Worm (Caenorhabditis elegans) whole organism, young adult: ENCODE data around the gene R10E4.7.

ENCODE experiments used
- B0035.1 ChIP-seq: sonication (generic microtip); optimal IDR thresholded peaks from 2 replicates; lab custom pipeline; 2016; ENCODE audit warnings: missing genetic modification characterization, mild to moderate bottlenecking, missing compliant biosample characterization, missing genotype, missing genetic modification reagents
- D2030.7 ChIP-seq: fragments of 200-800 bp; sonication (Bioruptor generic); IDR thresholded peaks from 2 replicates; pipeline ENCODE4 v1.3.6; 2022; ENCODE audit warnings: missing genetic modification reagents, missing genetic modification characterization, missing compliant biosample characterization
- F33H1.4 ChIP-seq: fragments of 200-800 bp; sonication (Bioruptor generic); IDR thresholded peaks from 2 replicates; pipeline ENCODE4 v1.3.6; 2022; ENCODE audit warnings: missing genetic modification reagents, missing genetic modification characterization, missing compliant biosample characterization
- K11D2.4 ChIP-seq: fragments of 200-800 bp; sonication (Bioruptor generic); IDR thresholded peaks from 2 replicates; pipeline ENCODE4 v1.3.6; 2022; ENCODE audit warnings: missing genetic modification reagents, missing genetic modification characterization, missing compliant biosample characterization
- K12H6.12 ChIP-seq: fragments of 200-800 bp; sonication (Bioruptor generic); optimal IDR thresholded peaks from 2 replicates; lab custom pipeline; 2018; ENCODE audit warnings: mild to moderate bottlenecking, missing genetic modification characterization, missing compliant biosample characterization
- ama-1 ChIP-seq, 3 experiments: fragments of 150-350 bp in 1 of 3; sonication (generic microtip) in 2 of 3; optimal IDR thresholded peaks; 2 replicates each; lab custom pipeline; 2014 to 2018; ENCODE audit warnings: missing biosample characterization in 2 of 3, missing genetic modification characterization in 2 of 3, missing genetic modification reagents in 2 of 3
- aptf-3 ChIP-seq: fragments of 200-800 bp; sonication (Bioruptor generic); IDR thresholded peaks from 2 replicates; pipeline ENCODE4 v1.3.6; 2022; ENCODE audit warnings: missing genetic modification characterization, missing compliant biosample characterization
- athp-1 ChIP-seq: sonication (generic microtip); optimal IDR thresholded peaks from 2 replicates; lab custom pipeline; 2017; ENCODE audit warnings: mild to moderate bottlenecking, missing genetic modification characterization, missing compliant biosample characterization
- attf-3 ChIP-seq: fragments of 200-800 bp; sonication (Bioruptor generic); conservative IDR thresholded peaks from 2 replicates; pipeline ENCODE4 v1.3.6; 2022; ENCODE audit warnings: missing genetic modification reagents, missing genetic modification characterization, missing compliant biosample characterization
- bed-2 ChIP-seq: fragments of 200-800 bp; sonication (Bioruptor generic); IDR thresholded peaks from 2 replicates; pipeline ENCODE4 v1.3.6; 2022; ENCODE audit warnings: missing genetic modification reagents, missing genetic modification characterization, missing compliant biosample characterization
- ccch-3 ChIP-seq: fragments of 200-800 bp; sonication (Bioruptor generic); optimal IDR thresholded peaks from 2 replicates; lab custom pipeline; 2018; ENCODE audit warnings: mild to moderate bottlenecking, missing genetic modification characterization, missing compliant biosample characterization
- cebp-1 ChIP-seq, 2 experiments: fragments of 200-800 bp in 1 of 2; sonication (Bioruptor generic) in 1 of 2; sonication (generic microtip) in 1 of 2; IDR thresholded peaks in 1 of 2; optimal IDR thresholded peaks in 1 of 2; 2 replicates each; pipeline versions ENCODE4 v1.3.6 to Lab custom; 2017 to 2022; ENCODE audit warnings: missing compliant biosample characterization in 2 of 2, missing genetic modification characterization in 2 of 2, mild to moderate bottlenecking in 1 of 2, missing genetic modification reagents in 1 of 2, moderate library complexity in 1 of 2
- cebp-2 ChIP-seq: fragments of 200-800 bp; sonication (Bioruptor generic); IDR thresholded peaks from 2 replicates; pipeline ENCODE4 v1.3.6; 2022; ENCODE audit warnings: missing genetic modification characterization, missing compliant biosample characterization
- dpl-1 ChIP-seq: fragments of 150-350 bp; optimal IDR thresholded peaks from 2 replicates; lab custom pipeline; 2014; ENCODE audit warnings: missing biosample characterization, missing genetic modification reagents, missing genetic modification characterization
- efl-1 ChIP-seq: fragments of 150-350 bp; optimal IDR thresholded peaks from 2 replicates; lab custom pipeline; 2014; ENCODE audit warnings: missing biosample characterization, missing genetic modification reagents, missing genetic modification characterization
- egrh-3 ChIP-seq: fragments of 200-800 bp; sonication (Bioruptor generic); IDR thresholded peaks from 2 replicates; pipeline ENCODE4 v1.3.6; 2022; ENCODE audit warnings: missing genetic modification reagents, missing genetic modification characterization, missing compliant biosample characterization
- ekl-4 ChIP-seq: fragments of 200-800 bp; sonication (Bioruptor generic); IDR thresholded peaks from 2 replicates; pipeline ENCODE4 v1.3.6; 2022; ENCODE audit warnings: missing genetic modification reagents, missing genetic modification characterization, missing compliant biosample characterization
- him-1 ChIP-seq: sonication (generic microtip); optimal IDR thresholded peaks from 2 replicates; lab custom pipeline; 2016; ENCODE audit warnings: missing genotype, missing genetic modification reagents, missing genetic modification characterization, missing compliant biosample characterization
- let-607 ChIP-seq, 2 experiments: fragments of 200-800 bp in 1 of 2; sonication (Bioruptor generic) in 1 of 2; sonication (generic microtip) in 1 of 2; optimal IDR thresholded peaks; 2 replicates each; lab custom pipeline; 2016 to 2018; ENCODE audit warnings: mild to moderate bottlenecking in 2 of 2, missing compliant biosample characterization in 2 of 2, missing genetic modification characterization in 2 of 2, moderate library complexity in 2 of 2, missing genotype in 1 of 2
- lin-35 ChIP-seq, 3 experiments: fragments of 150-350 bp in 2 of 3; sonication (generic microtip) in 1 of 3; optimal IDR thresholded peaks; 2 replicates each; lab custom pipeline; 2014 to 2018; ENCODE audit warnings: missing biosample characterization in 3 of 3, missing genetic modification characterization in 3 of 3, missing genetic modification reagents in 3 of 3
- lin-54 ChIP-seq: fragments of 200-800 bp; sonication (Bioruptor generic); optimal IDR thresholded peaks from 2 replicates; lab custom pipeline; 2018; ENCODE audit warnings: mild to moderate bottlenecking, missing genetic modification characterization, missing compliant biosample characterization
- lsy-27 ChIP-seq: sonication (generic microtip); optimal IDR thresholded peaks from 2 replicates; lab custom pipeline; 2017; ENCODE audit warnings: missing genetic modification characterization, mild to moderate bottlenecking, missing compliant biosample characterization, antibody characterized with exemption, missing genotype, borderline replicate concordance; ENCODE audit not compliant: insufficient read depth
- madf-6 ChIP-seq: fragments of 200-800 bp; sonication (Bioruptor generic); IDR thresholded peaks from 2 replicates; pipeline ENCODE4 v1.3.6; 2022; ENCODE audit warnings: missing genetic modification reagents, missing genetic modification characterization, missing compliant biosample characterization
- madf-8 ChIP-seq: fragments of 200-800 bp; sonication (Bioruptor generic); conservative IDR thresholded peaks from 2 replicates; pipeline ENCODE4 v1.3.6; 2022; ENCODE audit warnings: missing genetic modification reagents, missing genetic modification characterization, missing compliant biosample characterization
- mcd-1 ChIP-seq: fragments of 200-800 bp; sonication (Bioruptor generic); IDR thresholded peaks from 2 replicates; pipeline ENCODE4 v1.3.6; 2022; ENCODE audit warnings: missing genetic modification reagents, missing genetic modification characterization, missing compliant biosample characterization
- nhr-179 ChIP-seq: sonication (generic microtip); optimal IDR thresholded peaks from 2 replicates; lab custom pipeline; 2016; ENCODE audit warnings: mild to moderate bottlenecking, missing genetic modification characterization, missing compliant biosample characterization
- nhr-80 ChIP-seq: sonication (generic microtip); optimal IDR thresholded peaks from 2 replicates; lab custom pipeline; 2016; ENCODE audit warnings: missing genetic modification characterization, missing compliant biosample characterization
- pha-4 ChIP-seq: fragments of 150-350 bp; sonication (generic microtip); optimal IDR thresholded peaks from 2 replicates; lab custom pipeline; 2014; ENCODE audit warnings: missing biosample characterization, missing genetic modification reagents, missing genetic modification characterization
- rcor-1 ChIP-seq: fragments of 200-800 bp; sonication (Bioruptor generic); IDR thresholded peaks from 2 replicates; pipeline ENCODE4 v1.3.6; 2022; ENCODE audit warnings: missing genetic modification reagents, missing genetic modification characterization, missing compliant biosample characterization
- repo-1 ChIP-seq: sonication (generic microtip); optimal IDR thresholded peaks from 2 replicates; lab custom pipeline; 2017; ENCODE audit warnings: mild to moderate bottlenecking, missing genetic modification characterization, missing compliant biosample characterization
- rpc-1 ChIP-seq, 2 experiments: fragments of 150-350 bp in 1 of 2; sonication (generic microtip) in 1 of 2; optimal IDR thresholded peaks; 2 replicates each; lab custom pipeline; 2014 to 2018; ENCODE audit warnings: missing biosample characterization in 1 of 2, missing genetic modification characterization in 1 of 2, missing genetic modification reagents in 1 of 2, missing genotype in 1 of 2
- snpc-1.1 ChIP-seq: sonication (generic microtip); optimal IDR thresholded peaks from 2 replicates; lab custom pipeline; 2017; ENCODE audit warnings: missing genetic modification characterization, mild to moderate bottlenecking, missing compliant biosample characterization, antibody characterized with exemption, moderate library complexity, missing genotype, missing genetic modification reagents; ENCODE audit not compliant: insufficient read depth
- snpc-1.3 ChIP-seq: sonication (generic microtip); optimal IDR thresholded peaks from 2 replicates; lab custom pipeline; 2017; ENCODE audit warnings: missing genetic modification characterization, mild to moderate bottlenecking, missing compliant biosample characterization, antibody characterized with exemption, moderate library complexity, missing genotype, missing genetic modification reagents; ENCODE audit not compliant: insufficient read depth
- snpc-4 ChIP-seq, 5 experiments: fragments of 150-350 bp in 1 of 5; sonication (generic microtip) in 4 of 5; optimal IDR thresholded peaks; 2 replicates each; lab custom pipeline; 2014 to 2018; ENCODE audit warnings: missing genetic modification characterization in 5 of 5, missing biosample characterization in 3 of 5, antibody characterized with exemption in 2 of 5, mild to moderate bottlenecking in 2 of 5, missing compliant biosample characterization in 2 of 5, missing genotype in 2 of 5, moderate library complexity in 2 of 5, missing genetic modification reagents in 1 of 5
- somi-1 ChIP-seq: fragments of 200-800 bp; sonication (Bioruptor generic); optimal IDR thresholded peaks from 2 replicates; lab custom pipeline; 2018; ENCODE audit warnings: mild to moderate bottlenecking, missing genetic modification characterization, missing compliant biosample characterization
- sptf-2 ChIP-seq: fragments of 200-800 bp; sonication (Bioruptor generic); optimal IDR thresholded peaks from 2 replicates; lab custom pipeline; 2018; ENCODE audit warnings: mild to moderate bottlenecking, missing genetic modification characterization, missing compliant biosample characterization
- tbx-9 ChIP-seq: sonication (generic microtip); optimal IDR thresholded peaks from 2 replicates; lab custom pipeline; 2016; ENCODE audit warnings: borderline replicate concordance, missing genetic modification characterization, inconsistent platforms, missing compliant biosample characterization
- unc-62 ChIP-seq: fragments of 150-350 bp; optimal IDR thresholded peaks from 2 replicates; lab custom pipeline; 2014; ENCODE audit warnings: missing biosample characterization, missing genetic modification reagents, missing genetic modification characterization
- zfh-2 ChIP-seq: fragments of 200-800 bp; sonication (Bioruptor generic); conservative IDR thresholded peaks from 2 replicates; pipeline ENCODE4 v1.3.6; 2022; ENCODE audit warnings: missing genetic modification reagents, missing genetic modification characterization, missing compliant biosample characterization
- ztf-25 ChIP-seq: fragments of 200-800 bp; sonication (Bioruptor generic); IDR thresholded peaks from 2 replicates; pipeline ENCODE4 v1.3.6; 2022; ENCODE audit warnings: missing genetic modification reagents, missing genetic modification characterization, missing compliant biosample characterization
- ztf-28 ChIP-seq: fragments of 200-800 bp; sonication (Bioruptor generic); IDR thresholded peaks from 2 replicates; pipeline ENCODE4 v1.3.6; 2022; ENCODE audit warnings: missing genetic modification reagents, missing genetic modification characterization, missing compliant biosample characterization

Gene R10E4.7

DNA sequence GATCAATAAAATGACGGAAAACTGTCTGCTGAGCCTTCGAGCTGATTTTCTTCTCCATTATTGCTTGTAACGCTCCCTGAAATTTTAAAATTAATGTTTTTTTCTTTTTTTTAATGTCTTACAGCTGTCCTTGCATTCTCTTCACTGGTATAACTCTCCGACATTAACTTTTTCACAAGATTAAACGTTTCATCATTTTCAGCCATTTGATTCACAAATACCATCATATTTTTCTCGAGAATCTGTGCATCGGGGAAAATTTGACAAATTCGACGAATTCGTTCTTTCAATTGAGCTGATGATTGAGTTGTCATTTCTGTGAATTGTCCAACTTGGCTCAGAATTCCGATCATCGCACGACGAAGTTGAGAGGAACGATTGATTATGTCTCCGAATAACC lies 14.7 kb downstream of the R10E4.7 start:
- no peak for TF ChIP-seq athp-1 (tag; lab: Kevin White, UChicago)
- no peak for TF ChIP-seq rpc-1 (optimal IDR thresholded peaks at IDR 0.05; lab: Kevin White, UChicago)
- TF ChIP-seq rpc-1 (tag; optimal IDR thresholded peaks at IDR 0.05; lab: Kevin White, UChicago) = no peak
- TF ChIP-seq, all 124 proteins: peak for 0

- TF ChIP-seq mcd-1 (GFP tag; lab: Robert Waterston, UW) (no peak), snpc-4 (GFP tag; optimal IDR thresholded peaks at IDR 0.05; lab: Kevin White, UChicago) (no peak), snpc-4 (tag; optimal IDR thresholded peaks at IDR 0.05; lab: Kevin White, UChicago) (peak in 1 of 4 experiments; percentile 11), efl-1 (GFP tag; lab: Kevin White, UChicago) (peak; percentile 96), him-1 (tag; lab: Kevin White, UChicago) (peak; percentile 2), zfh-2 (no peak), cebp-1 (GFP tag; IDR thresholded peaks at IDR 0.05; lab: Robert Waterston, UW) (no peak), cebp-1 (tag; optimal IDR thresholded peaks at IDR 0.05; lab: Kevin White, UChicago) (no peak), dpl-1 (GFP tag; lab: Kevin White, UChicago) (peak; percentile 82), B0035.1 (tag; lab: Kevin White, UChicago) (no peak), nhr-179 (tag; lab: Kevin White, UChicago) (no peak), madf-8 (GFP tag; lab: Robert Waterston, UW) (peak; percentile 87), ztf-28 (no peak), lin-35 (GFP tag; optimal IDR thresholded peaks at IDR 0.05; lab: Kevin White, UChicago) (no peak), attf-3 (peak; percentile 96), lsy-27 (tag; lab: Kevin White, UChicago) (no peak), unc-62 (no peak), ekl-4 (GFP tag; lab: Robert Waterston, UW) (no peak), egrh-3 (GFP tag; lab: Robert Waterston, UW) (no peak), lin-54 (GFP tag; lab: Kevin White, UChicago) (peak; percentile 68), let-607 (tag; optimal IDR thresholded peaks at IDR 0.05; lab: Kevin White, UChicago) (peak in 1 of 2 experiments; percentile 20), pha-4 (tag; lab: Kevin White, UChicago) (peak; percentile 74), ztf-25 (no peak), snpc-1.3 (tag; lab: Kevin White, UChicago) (peak; percentile 47), aptf-3 (GFP tag; lab: Robert Waterston, UW) (no peak), sptf-2 (no peak), nhr-80 (tag; lab: Kevin White, UChicago) (peak; percentile 39), D2030.7 (no peak; the same call in none of the 2 replicates), rpc-1 (optimal IDR thresholded peaks at IDR 0.05; lab: Kevin White, UChicago) (no peak), rpc-1 (tag; optimal IDR thresholded peaks at IDR 0.05; lab: Kevin White, UChicago) (no peak), tbx-9 (tag; lab: Kevin White, UChicago) (no peak), bed-2 (GFP tag; lab: Robert Waterston, UW) (no peak), K11D2.4 (no peak), madf-6 (GFP tag; lab: Robert Waterston, UW) (peak; percentile 96), somi-1 (GFP tag; lab: Kevin White, UChicago) (no peak), ama-1 (optimal IDR thresholded peaks at IDR 0.05; lab: Kevin White, UChicago) (no peak), ama-1 (GFP tag; optimal IDR thresholded peaks at IDR 0.05; lab: Kevin White, UChicago) (no peak), cebp-2 (GFP tag; lab: Robert Waterston, UW) (no peak), K12H6.12 (peak; percentile 46), ccch-3 (GFP tag; lab: Kevin White, UChicago) (no peak), repo-1 (no peak), F33H1.4 (peak; percentile 94), snpc-1.1 (peak; percentile 6), rcor-1 (no peak)
Measured at ce11 chrIII:4313061-4313962, 18.7 kb downstream of the R10E4.7 start, which contains the start of the genes evl-14 and dcn-1. evl-14 (minus strand) TSS chrIII:4313128. dcn-1 (plus strand) TSS chrIII:4313912.
